Fruit fly (Drosophila melanogaster) whole organism, embryonic: Measurements from ENCODE around the gene cold.

Experiments used
- Aef1 ChIP-seq: fragments of 200-800 bp; sonication (Bioruptor generic); IDR thresholded peaks from 3 replicates; pipeline ENCODE4 v1.3.6; 2022; ENCODE audit warnings: missing biosample characterization, missing genetic modification characterization
- Asciz ChIP-seq: fragments of 200-800 bp; sonication (Bioruptor generic); optimal IDR thresholded peaks from 2 replicates; lab custom pipeline; 2017; ENCODE audit warnings: missing biosample characterization, mild to moderate bottlenecking, missing genetic modification characterization, missing genetic modification reagents
- CG10366 ChIP-seq: fragments of 200-800 bp; sonication (Bioruptor generic); IDR thresholded peaks from 2 replicates; pipeline ENCODE4 v1.3.6; 2022; ENCODE audit warnings: missing biosample characterization, missing genetic modification characterization
- CG10959 ChIP-seq: fragments of 200-800 bp; sonication (Bioruptor generic); IDR thresholded peaks from 2 replicates; pipeline ENCODE4 v1.3.6; 2022; ENCODE audit warnings: missing biosample characterization, missing genetic modification characterization
- CG11085 ChIP-seq: fragments of 200-800 bp; sonication (Bioruptor generic); IDR thresholded peaks from 2 replicates; pipeline ENCODE4 v1.3.6; 2022; ENCODE audit warnings: missing biosample characterization, missing genetic modification characterization
- CG1233 ChIP-seq: fragments of 200-800 bp; sonication (Bioruptor generic); optimal IDR thresholded peaks from 4 replicates; lab custom pipeline; 2018; ENCODE audit warnings: missing biosample characterization, mild to moderate bottlenecking, missing genetic modification characterization
- CG13894 ChIP-seq: fragments of 200-800 bp; sonication (Bioruptor generic); optimal IDR thresholded peaks from 3 replicates; lab custom pipeline; 2018; ENCODE audit warnings: missing biosample characterization, mild to moderate bottlenecking, missing genetic modification characterization, moderate library complexity
- CG15011 ChIP-seq: fragments of 200-800 bp; sonication (Bioruptor generic); optimal IDR thresholded peaks from 3 replicates; lab custom pipeline; 2018; ENCODE audit warnings: missing biosample characterization, mild to moderate bottlenecking, missing genetic modification characterization
- CG1603 ChIP-seq: fragments of 200-800 bp; sonication (Bioruptor generic); optimal IDR thresholded peaks from 2 replicates; lab custom pipeline; 2019; ENCODE audit warnings: missing biosample characterization, mild to moderate bottlenecking, missing genetic modification characterization, moderate library complexity
- CG17612 ChIP-seq: fragments of 200-800 bp; sonication (Bioruptor generic); IDR thresholded peaks from 2 replicates; pipeline ENCODE4 v1.3.6; 2022; ENCODE audit warnings: missing biosample characterization, missing genetic modification characterization
- CG18764 ChIP-seq: fragments of 200-800 bp; sonication (Bioruptor generic); optimal IDR thresholded peaks from 3 replicates; lab custom pipeline; 2016; ENCODE audit warnings: missing biosample characterization, missing genetic modification characterization
- CG2120 ChIP-seq: fragments of 200-800 bp; sonication (Bioruptor generic); optimal IDR thresholded peaks from 3 replicates; lab custom pipeline; 2016; ENCODE audit warnings: missing biosample characterization, missing genetic modification characterization
- CG32767 ChIP-seq: fragments of 200-800 bp; sonication (Bioruptor generic); IDR thresholded peaks from 2 replicates; pipeline ENCODE4 v1.3.6; 2022; ENCODE audit warnings: missing biosample characterization, missing genetic modification characterization
- CG5180 ChIP-seq: fragments of 200-800 bp; sonication (Bioruptor generic); optimal IDR thresholded peaks from 3 replicates; lab custom pipeline; 2017; ENCODE audit warnings: missing biosample characterization, missing genetic modification characterization, mild to moderate bottlenecking, moderate library complexity, missing genetic modification reagents
- CG6689 ChIP-seq: fragments of 200-800 bp; sonication (Bioruptor generic); IDR thresholded peaks from 2 replicates; pipeline ENCODE4 v1.3.6; 2022; ENCODE audit warnings: missing biosample characterization, missing genetic modification characterization
- CG6791 ChIP-seq: fragments of 200-800 bp; sonication (Bioruptor generic); IDR thresholded peaks from 3 replicates; pipeline ENCODE4 v1.3.6; 2022; ENCODE audit warnings: missing biosample characterization, missing genetic modification characterization; ENCODE audit not compliant: partially characterized antibody
- CG7357 ChIP-seq: fragments of 200-800 bp; sonication (Bioruptor generic); IDR thresholded peaks from 3 replicates; pipeline ENCODE4 v1.3.6; 2022; ENCODE audit warnings: missing biosample characterization, missing genetic modification characterization
- CG7372 ChIP-seq: fragments of 200-800 bp; sonication (Bioruptor generic); IDR thresholded peaks from 2 replicates; pipeline ENCODE4 v1.3.6; 2022; ENCODE audit warnings: missing biosample characterization, missing genetic modification characterization
- CG7839 ChIP-seq: fragments of 200-800 bp; sonication (Bioruptor generic); optimal IDR thresholded peaks from 3 replicates; lab custom pipeline; 2018; ENCODE audit warnings: missing biosample characterization, mild to moderate bottlenecking, missing genetic modification characterization, moderate library complexity
- Dll ChIP-seq: fragments of 200-800 bp; sonication (Bioruptor generic); IDR thresholded peaks from 4 replicates; pipeline ENCODE4 v1.3.6; 2022; ENCODE audit warnings: missing biosample characterization, missing genetic modification characterization; ENCODE audit not compliant: partially characterized antibody
- Dp ChIP-seq: fragments of 200-800 bp; sonication (Bioruptor generic); optimal IDR thresholded peaks from 2 replicates; lab custom pipeline; 2018; ENCODE audit warnings: missing biosample characterization, mild to moderate bottlenecking, missing genetic modification characterization, moderate library complexity
- Drgx ChIP-seq: fragments of 200-800 bp; sonication (Bioruptor generic); IDR thresholded peaks from 2 replicates; pipeline ENCODE4 v1.3.6; 2022; ENCODE audit warnings: missing biosample characterization, missing genetic modification characterization
- Ets65A ChIP-seq: fragments of 200-800 bp; sonication (Bioruptor generic); peaks from one replicate; lab custom pipeline; 2016; ENCODE audit warnings: missing biosample characterization, missing genetic modification characterization
- H15 ChIP-seq: fragments of 200-800 bp; sonication (Bioruptor generic); IDR thresholded peaks from 3 replicates; pipeline ENCODE4 v1.3.6; 2022; ENCODE audit warnings: missing biosample characterization, missing genetic modification characterization
- HLH3B ChIP-seq: fragments of 200-800 bp; sonication (Bioruptor generic); IDR thresholded peaks from 2 replicates; pipeline ENCODE4 v1.3.6; 2022; ENCODE audit warnings: missing biosample characterization, missing genetic modification characterization
- HmgD ChIP-seq: fragments of 200-800 bp; sonication (Bioruptor generic); optimal IDR thresholded peaks from 3 replicates; lab custom pipeline; 2016; ENCODE audit warnings: missing biosample characterization, missing genetic modification characterization
- Med ChIP-seq: fragments of 200-800 bp; sonication (Bioruptor generic); peaks from one replicate; lab custom pipeline; 2016; ENCODE audit warnings: missing biosample characterization, missing genetic modification characterization, mild to moderate bottlenecking, inconsistent platforms, moderate library complexity
- PHDP ChIP-seq: fragments of 200-800 bp; sonication (Bioruptor generic); optimal IDR thresholded peaks from 3 replicates; lab custom pipeline; 2018; ENCODE audit warnings: missing biosample characterization, mild to moderate bottlenecking, missing genetic modification characterization, moderate library complexity
- Ptx1 ChIP-seq: fragments of 200-800 bp; sonication (Bioruptor generic); IDR thresholded peaks from 2 replicates; pipeline ENCODE4 v1.3.6; 2022; ENCODE audit warnings: missing biosample characterization, missing genetic modification characterization
- Sin3A ChIP-seq: fragments of >200 bp; optimal IDR thresholded peaks from 2 replicates; lab custom pipeline; 2018
- Xrp1 ChIP-seq: fragments of 200-800 bp; sonication (Bioruptor generic); IDR thresholded peaks from 2 replicates; pipeline ENCODE4 v1.3.6; 2022; ENCODE audit warnings: missing biosample characterization, missing genetic modification characterization
- ara ChIP-seq: fragments of 200-800 bp; sonication (Bioruptor generic); IDR thresholded peaks from 2 replicates; pipeline ENCODE4 v1.3.6; 2022; ENCODE audit warnings: missing biosample characterization, missing genetic modification characterization
- ase ChIP-seq: fragments of 200-800 bp; sonication (Bioruptor generic); IDR thresholded peaks from 3 replicates; pipeline ENCODE4 v1.3.6; 2022; ENCODE audit warnings: missing biosample characterization, missing genetic modification characterization
- ci ChIP-seq: fragments of 200-800 bp; sonication (Bioruptor generic); IDR thresholded peaks from 3 replicates; pipeline ENCODE4 v1.3.6; 2022; ENCODE audit warnings: missing biosample characterization, missing genetic modification characterization
- corto ChIP-seq: fragments of 200-800 bp; sonication (Bioruptor generic); optimal IDR thresholded peaks from 2 replicates; lab custom pipeline; 2016; ENCODE audit warnings: missing biosample characterization, mild to moderate bottlenecking, missing genetic modification characterization, moderate library complexity
- dmrt11E ChIP-seq: fragments of 200-800 bp; sonication (Bioruptor generic); optimal IDR thresholded peaks from 3 replicates; lab custom pipeline; 2018; ENCODE audit warnings: missing biosample characterization, mild to moderate bottlenecking, missing genetic modification characterization, moderate library complexity
- fu2 ChIP-seq: fragments of 200-800 bp; sonication (Bioruptor generic); optimal IDR thresholded peaks from 2 replicates; lab custom pipeline; 2016; ENCODE audit warnings: missing biosample characterization, missing genetic modification characterization
- jumu ChIP-seq: fragments of 200-800 bp; sonication (Bioruptor generic); optimal IDR thresholded peaks from 3 replicates; lab custom pipeline; 2016; ENCODE audit warnings: missing biosample characterization, missing genetic modification characterization
- ken ChIP-seq: fragments of 200-800 bp; sonication (Bioruptor generic); IDR thresholded peaks from 3 replicates; pipeline ENCODE4 v1.3.6; 2022; ENCODE audit warnings: missing biosample characterization, missing genetic modification characterization
- nom ChIP-seq: fragments of 200-800 bp; sonication (Bioruptor generic); optimal IDR thresholded peaks from 2 replicates; lab custom pipeline; 2017; ENCODE audit warnings: missing biosample characterization, missing genetic modification characterization, mild to moderate bottlenecking, moderate library complexity, missing genetic modification reagents
- p53 ChIP-seq: fragments of 200-800 bp; sonication (Bioruptor generic); optimal IDR thresholded peaks from 2 replicates; lab custom pipeline; 2016; ENCODE audit warnings: missing biosample characterization, missing genetic modification characterization
- prd ChIP-seq, 3 experiments: fragments of >200 bp in 2 of 3; fragments of 200-800 bp in 1 of 3; sonication (Bioruptor generic) in 1 of 3; optimal IDR thresholded peaks in 2 of 3; IDR thresholded peaks in 1 of 3; 2 replicates in 2 of 3; 3 replicates in 1 of 3; pipeline versions ENCODE4 v1.3.6 to Lab custom; 2017 to 2022; ENCODE audit warnings: missing biosample characterization in 1 of 3, missing genetic modification characterization in 1 of 3
- sens ChIP-seq: fragments of 200-800 bp; sonication (Bioruptor generic); peaks from one replicate; lab custom pipeline; 2016; ENCODE audit warnings: missing biosample characterization, missing genetic modification characterization
- seq ChIP-seq: fragments of 200-800 bp; sonication (Bioruptor generic); IDR thresholded peaks from 2 replicates; pipeline ENCODE4 v1.3.6; 2022; ENCODE audit warnings: missing biosample characterization, missing genetic modification characterization
- sim ChIP-seq: fragments of 200-800 bp; sonication (Bioruptor generic); IDR thresholded peaks from 2 replicates; pipeline ENCODE4 v1.3.6; 2022; ENCODE audit warnings: missing biosample characterization, missing genetic modification characterization
- sisA ChIP-seq: fragments of 200-800 bp; sonication (Bioruptor generic); IDR thresholded peaks from 2 replicates; pipeline ENCODE4 v1.3.6; 2022; ENCODE audit warnings: missing biosample characterization, missing genetic modification characterization
- tll ChIP-seq, 2 experiments: fragments of 200-800 bp in 1 of 2; fragments of >200 bp in 1 of 2; sonication (Bioruptor generic) in 1 of 2; optimal IDR thresholded peaks; 2 replicates each; lab custom pipeline; 2017 to 2019; ENCODE audit warnings: missing biosample characterization in 2 of 2, missing genetic modification characterization in 2 of 2, mild to moderate bottlenecking in 1 of 2, moderate library complexity in 1 of 2
- unpg ChIP-seq: fragments of 200-800 bp; sonication (Bioruptor generic); optimal IDR thresholded peaks from 3 replicates; lab custom pipeline; 2018; ENCODE audit warnings: missing biosample characterization, mild to moderate bottlenecking, missing genetic modification characterization, moderate library complexity

The cold gene

DNA sequence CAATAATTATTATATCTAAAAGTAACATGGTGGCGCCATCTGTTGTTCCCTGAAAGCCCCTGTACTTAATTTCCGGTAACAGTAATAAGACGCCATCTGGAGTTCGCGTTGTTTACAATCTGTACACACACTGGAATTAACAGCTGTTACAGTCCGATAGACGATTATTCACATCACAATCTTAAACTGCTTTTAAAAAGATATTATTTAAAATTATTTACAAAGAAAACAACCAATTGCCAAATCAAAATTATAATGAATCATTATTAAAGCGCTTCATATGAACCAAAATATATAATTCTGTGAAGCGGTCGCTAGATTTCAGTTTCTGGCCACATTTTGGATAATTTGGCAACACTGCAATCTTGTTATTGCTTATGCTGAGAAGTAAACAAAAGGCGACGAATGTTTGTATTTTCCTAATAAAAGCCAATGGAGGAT is 28.4 kb downstream of the cold start, which contains the start of gene CG13689 (continued):
- peak; percentile 33; the same call in 1 of the 2 replicates for TF ChIP-seq CG6689 (GFP tag; lab: Robert Waterston, UW)
- peak; percentile 14 for TF ChIP-seq dmrt11E (tag; lab: Kevin White, UChicago)
- no peak for TF ChIP-seq PHDP (tag; lab: Kevin White, UChicago)
- no peak for TF ChIP-seq HmgD
- TF ChIP-seq jumu, result no peak
- TF ChIP-seq CG15011 (GFP tag; lab: Kevin White, UChicago), result no peak
- peak; percentile 48; the same call in 1 of the 3 replicates for TF ChIP-seq ase (GFP tag; lab: Robert Waterston, UW)
- TF ChIP-seq p53, result no peak
- TF ChIP-seq ara (GFP tag; lab: Robert Waterston, UW), result no peak
- peak; percentile 35 for TF ChIP-seq CG1233 (GFP tag; lab: Kevin White, UChicago)
- no peak for TF ChIP-seq tll (GFP tag; optimal IDR thresholded peaks at IDR 0.05; lab: Kevin White, UChicago)
- TF ChIP-seq CG18764 (GFP tag; lab: Kevin White, UChicago), result peak; percentile 56
- TF ChIP-seq Asciz, result peak; percentile 0
- no peak for TF ChIP-seq seq
- TF ChIP-seq CG13894 (tag; lab: Kevin White, UChicago), result no peak
- no peak for TF ChIP-seq sim (GFP tag; lab: Robert Waterston, UW)
- no peak; the same call in 1 of the 2 replicates for TF ChIP-seq CG7372
- peak; percentile 28 for TF ChIP-seq Dp
- no peak for TF ChIP-seq CG32767 (GFP tag; lab: Robert Waterston, UW)
- TF ChIP-seq CG2120 (GFP tag; lab: Kevin White, UChicago), result peak; percentile 61
- TF ChIP-seq CG11085 (GFP tag; lab: Robert Waterston, UW), result peak; percentile 21; the same call in 1 of the 2 replicates
- TF ChIP-seq nom (GFP tag; lab: Kevin White, UChicago), result no peak
- TF ChIP-seq CG10366, result peak; percentile 15; the same call in 1 of the 2 replicates
- no peak for TF ChIP-seq unpg (GFP tag; lab: Kevin White, UChicago)
- TF ChIP-seq CG7357 (GFP tag; lab: Robert Waterston, UW), result no peak
- TF ChIP-seq ken, result no peak
- peak; percentile 56; the same call in 2 of the 4 replicates for TF ChIP-seq Dll (GFP tag; lab: Robert Waterston, UW)
- TF ChIP-seq CG5180 (GFP tag; lab: Kevin White, UChicago), result no peak
- TF ChIP-seq CG17612 (GFP tag; lab: Robert Waterston, UW), result no peak
- no peak for TF ChIP-seq CG6791
- no peak for TF ChIP-seq corto (GFP tag; lab: Kevin White, UChicago)
- TF ChIP-seq, all 482 proteins: peak for 205

DNA sequence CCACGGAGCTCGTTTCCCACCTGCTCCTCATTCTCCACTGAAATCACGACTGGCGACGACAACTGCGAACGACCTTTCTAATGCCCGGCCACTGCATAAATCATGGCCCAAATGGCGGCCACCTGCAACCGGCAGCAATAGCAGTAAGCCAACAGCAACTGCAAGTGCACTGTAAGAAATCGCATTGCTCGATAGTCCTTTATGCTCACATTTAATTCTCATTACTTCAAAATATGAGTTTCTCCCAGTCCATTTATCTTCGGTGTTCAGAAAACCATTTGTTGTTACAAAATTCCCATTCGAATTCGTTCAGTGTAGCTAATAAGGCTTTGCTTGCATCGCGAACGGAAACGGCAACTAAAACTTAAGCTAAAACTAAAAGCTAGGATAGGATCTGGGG is 30.0 kb downstream of the cold start:
- TF ChIP-seq Ptx1 (GFP tag; lab: Robert Waterston, UW), result 0 out of 2 replicates have a peak, but pooled peaks have one; percentile 16
- peak; percentile 72 for TF ChIP-seq sens (GFP tag; lab: Kevin White, UChicago)
- peak; percentile 40; the same call in 1 of the 2 replicates for TF ChIP-seq Xrp1
- TF ChIP-seq CG10959 (GFP tag; lab: Robert Waterston, UW), result 0 out of 2 replicates have a peak, but pooled peaks have one; percentile 14
- peak; percentile 87 for TF ChIP-seq Drgx
- TF ChIP-seq CG1603 (tag; lab: Kevin White, UChicago), result peak; percentile 30
- TF ChIP-seq H15, result 0 out of 3 replicates have a peak, but pooled peaks have one; percentile 35
- TF ChIP-seq Aef1 (GFP tag; lab: Robert Waterston, UW), result no peak
- no peak for TF ChIP-seq Sin3A
- 0 out of 2 replicates have a peak, but pooled peaks have one; percentile 23 for TF ChIP-seq sisA (GFP tag; lab: Robert Waterston, UW)
- 0 out of 2 replicates have a peak, but pooled peaks have one; percentile 12 for TF ChIP-seq HLH3B
- TF ChIP-seq ci (GFP tag; lab: Robert Waterston, UW), result 0 out of 3 replicates have a peak, but pooled peaks have one; percentile 29
- no peak for TF ChIP-seq prd (optimal IDR thresholded peaks at IDR 0.05; lab: Kevin White, UChicago)
- peak; percentile 30; the same call in 1 of the 3 replicates for TF ChIP-seq prd (GFP tag; IDR thresholded peaks at IDR 0.05; lab: Robert Waterston, UW)
- no peak for TF ChIP-seq CG7839 (tag; lab: Kevin White, UChicago)
- TF ChIP-seq Med (GFP tag; lab: Kevin White, UChicago), result peak; percentile 60
- TF ChIP-seq Ets65A (GFP tag; lab: Kevin White, UChicago), result peak; percentile 92
- TF ChIP-seq fu2 (GFP tag; lab: Kevin White, UChicago), result no peak
